Worm (Caenorhabditis elegans): ENCODE data around the gene fbxa-104.

- TF ChIP-seq him-1 (tag; optimal IDR thresholded peaks at IDR 0.05) (no peak), dao-5 (tag; optimal IDR thresholded peaks at IDR 0.05) (no peak)
These were observed 5.7 kb downstream of the fbxa-104 start, which contains the start of gene T06E6.10 for ce11 chrV:15417822-15418221.
